Fruit fly (Drosophila melanogaster) whole organism, embryonic: ENCODE data around the gene CG4020.

Source experiments
- Aef1 ChIP-seq: fragments of 200-800 bp; sonication (Bioruptor generic); IDR thresholded peaks from 3 replicates; pipeline ENCODE4 v1.3.6; 2022; ENCODE audit warnings: missing biosample characterization, missing genetic modification characterization
- CG3065 ChIP-seq: fragments of 200-800 bp; sonication (Bioruptor generic); optimal IDR thresholded peaks from 2 replicates; lab custom pipeline; 2016; ENCODE audit warnings: missing biosample characterization, missing genetic modification characterization
- CG4328 ChIP-seq: fragments of 200-800 bp; sonication (Bioruptor generic); optimal IDR thresholded peaks from 3 replicates; lab custom pipeline; 2017; ENCODE audit warnings: missing biosample characterization, missing genetic modification reagents, missing genetic modification characterization
- CG9817 ChIP-seq: fragments of 200-800 bp; sonication (Bioruptor generic); optimal IDR thresholded peaks from 2 replicates; lab custom pipeline; 2018; ENCODE audit warnings: missing biosample characterization, mild to moderate bottlenecking, missing genetic modification characterization, moderate library complexity
- sr ChIP-seq: fragments of 200-800 bp; sonication (Bioruptor generic); IDR thresholded peaks from 3 replicates; pipeline ENCODE4 v1.3.6; 2022; ENCODE audit warnings: missing biosample characterization, missing genetic modification characterization

DNA sequence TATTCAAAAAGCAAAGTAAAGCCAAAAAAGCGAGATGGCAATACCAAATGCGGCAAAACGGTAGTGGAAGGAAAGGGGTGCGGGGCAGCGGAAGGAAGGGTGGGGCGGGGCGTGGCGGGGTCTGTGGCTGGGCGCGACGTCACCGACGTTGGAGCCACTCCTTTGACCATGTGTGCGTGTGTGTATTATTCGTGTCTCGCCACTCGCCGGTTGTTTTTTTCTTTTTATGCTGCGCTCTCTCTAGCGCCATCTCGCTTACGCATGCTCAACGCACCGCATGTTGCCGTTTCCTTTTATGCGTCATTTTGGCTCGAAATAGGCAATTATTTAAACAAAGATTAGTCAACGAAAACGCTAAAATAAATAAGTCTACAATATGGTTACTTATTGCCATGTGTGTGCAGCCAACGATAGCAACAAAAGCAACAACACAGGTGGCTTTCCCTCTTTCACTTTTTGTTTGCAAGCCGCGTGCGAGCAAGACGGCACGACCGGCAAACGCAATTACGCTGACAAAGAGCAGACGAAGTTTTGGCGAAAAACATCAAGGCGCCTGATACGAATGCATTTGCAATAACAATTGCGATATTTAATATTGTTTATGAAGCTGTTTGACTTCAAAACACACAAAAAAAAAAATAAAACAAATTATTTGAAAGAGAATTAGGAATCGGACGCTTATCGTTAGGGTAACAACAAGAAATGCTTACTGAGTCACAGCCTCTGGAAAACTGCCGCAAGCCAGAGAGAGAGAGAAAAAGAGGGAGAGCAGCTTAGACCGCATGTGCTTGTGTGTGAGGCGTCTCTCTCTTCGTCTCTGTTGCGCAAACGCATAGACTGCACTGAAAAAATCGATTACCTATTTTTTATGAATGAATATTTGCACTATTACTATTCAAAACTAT, 6.1 kb upstream of the CG4020 start:
- TF ChIP-seq sr (GFP tag; lab: Robert Waterston, UW) (0 out of 3 replicates have a peak, but pooled peaks have one; percentile 4), CG3065 (GFP tag; lab: Kevin White, UChicago) (no peak), Aef1 (no peak), CG4328 (GFP tag; lab: Kevin White, UChicago) (no peak), CG9817 (tag; lab: Kevin White, UChicago) (no peak)
